Worm (Caenorhabditis elegans) whole organism, L4/young adult: ENCODE results near the gene C06H5.11.

ENCODE experiments used
- W03F9.2 ChIP-seq: fragments of 150-350 bp; optimal IDR thresholded peaks from 2 replicates; lab custom pipeline; 2014; ENCODE audit warnings: missing biosample characterization, missing genetic modification characterization
- dao-5 ChIP-seq: sonication (generic microtip); optimal IDR thresholded peaks from 2 replicates; lab custom pipeline; 2016; ENCODE audit warnings: missing genotype, missing genetic modification characterization, moderate library complexity, missing compliant biosample characterization
- him-1 ChIP-seq: sonication (generic microtip); optimal IDR thresholded peaks from 2 replicates; lab custom pipeline; 2016; ENCODE audit warnings: missing genotype, missing genetic modification reagents, missing genetic modification characterization, missing compliant biosample characterization

DNA sequence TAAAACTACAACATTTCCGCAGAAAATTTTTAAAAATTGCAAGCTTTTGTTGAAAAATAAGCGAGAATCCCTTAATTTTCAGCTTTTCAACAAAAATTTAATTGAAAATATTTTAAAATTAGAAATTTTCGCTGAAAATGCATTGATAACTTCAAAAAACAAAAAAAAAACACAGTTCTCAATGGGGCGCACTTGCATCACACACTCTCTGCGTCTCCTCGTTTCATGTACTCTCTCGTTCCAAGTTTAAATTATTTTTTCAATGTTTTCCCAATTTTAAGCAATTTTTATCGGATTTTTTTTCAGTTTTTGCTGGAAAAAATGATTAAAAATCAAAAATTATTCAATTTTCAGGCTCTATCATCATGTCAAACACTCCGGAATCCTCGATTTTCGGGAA lies 22.8 kb downstream of the C06H5.11 start, which contains the start of gene phf-14:
- TF ChIP-seq him-1 (tag; lab: Kevin White, UChicago) (no peak), W03F9.2 (tag; lab: Kevin White, UChicago) (peak; percentile 76), dao-5 (no peak)
